Worm (Caenorhabditis elegans) whole organism, young adult: ENCODE results near the gene nhr-201.

Source experiments
- F57C9.4 ChIP-seq: sonication (generic microtip); optimal IDR thresholded peaks from 2 replicates; lab custom pipeline; 2017; ENCODE audit warnings: mild to moderate bottlenecking, missing genetic modification characterization, missing compliant biosample characterization
- ama-1 ChIP-seq, 3 experiments: fragments of 150-350 bp in 1 of 3; sonication (generic microtip) in 2 of 3; optimal IDR thresholded peaks; 2 replicates each; lab custom pipeline; 2014 to 2018; ENCODE audit warnings: missing biosample characterization in 2 of 3, missing genetic modification characterization in 2 of 3, missing genetic modification reagents in 2 of 3
- atf-7 ChIP-seq: sonication (generic microtip); optimal IDR thresholded peaks from 2 replicates; lab custom pipeline; 2017; ENCODE audit warnings: mild to moderate bottlenecking, missing genetic modification characterization, missing compliant biosample characterization
- dpff-1 ChIP-seq: sonication (generic microtip); optimal IDR thresholded peaks from 2 replicates; lab custom pipeline; 2017; ENCODE audit warnings: mild to moderate bottlenecking, missing genetic modification characterization, missing compliant biosample characterization
- let-526 ChIP-seq: fragments of 200-800 bp; sonication (Bioruptor generic); IDR thresholded peaks from 2 replicates; pipeline ENCODE4 v1.3.6; 2022; ENCODE audit warnings: missing genetic modification reagents, missing genetic modification characterization, missing compliant biosample characterization
- madf-8 ChIP-seq: fragments of 200-800 bp; sonication (Bioruptor generic); conservative IDR thresholded peaks from 2 replicates; pipeline ENCODE4 v1.3.6; 2022; ENCODE audit warnings: missing genetic modification reagents, missing genetic modification characterization, missing compliant biosample characterization
- nhr-80 ChIP-seq: sonication (generic microtip); optimal IDR thresholded peaks from 2 replicates; lab custom pipeline; 2016; ENCODE audit warnings: missing genetic modification characterization, missing compliant biosample characterization
- rcor-1 ChIP-seq: fragments of 200-800 bp; sonication (Bioruptor generic); IDR thresholded peaks from 2 replicates; pipeline ENCODE4 v1.3.6; 2022; ENCODE audit warnings: missing genetic modification reagents, missing genetic modification characterization, missing compliant biosample characterization
- rpc-1 ChIP-seq, 2 experiments: fragments of 150-350 bp in 1 of 2; sonication (generic microtip) in 1 of 2; optimal IDR thresholded peaks; 2 replicates each; lab custom pipeline; 2014 to 2018; ENCODE audit warnings: missing biosample characterization in 1 of 2, missing genetic modification characterization in 1 of 2, missing genetic modification reagents in 1 of 2, missing genotype in 1 of 2
- sptf-2 ChIP-seq: fragments of 200-800 bp; sonication (Bioruptor generic); optimal IDR thresholded peaks from 2 replicates; lab custom pipeline; 2018; ENCODE audit warnings: mild to moderate bottlenecking, missing genetic modification characterization, missing compliant biosample characterization

DNA sequence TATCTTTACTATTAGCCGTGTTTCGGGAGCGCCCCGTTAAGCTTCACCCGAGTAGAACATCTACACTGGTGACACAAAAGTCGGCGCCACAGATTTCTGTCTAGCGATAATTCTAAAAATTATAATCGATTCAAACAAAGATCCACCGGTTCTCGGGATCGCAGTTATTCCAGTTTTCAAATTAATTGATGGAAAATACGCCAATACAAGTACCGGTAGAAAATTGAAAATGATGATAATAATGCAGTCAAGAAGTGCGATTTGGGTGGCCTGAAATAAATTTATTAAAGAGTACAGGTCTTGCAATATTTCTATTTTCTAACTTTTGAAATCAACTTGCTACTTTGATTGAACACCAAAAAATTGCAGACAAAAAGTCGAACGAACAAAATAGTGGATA lies 2.9 kb downstream of the nhr-201 start:
- TF ChIP-seq dpff-1 (tag; lab: Kevin White, UChicago) (no peak), atf-7 (tag; lab: Kevin White, UChicago) (no peak), madf-8 (no peak), sptf-2 (GFP tag; lab: Kevin White, UChicago) (no peak), let-526 (GFP tag; lab: Robert Waterston, UW) (no peak), F57C9.4 (tag; lab: Kevin White, UChicago) (no peak), rcor-1 (GFP tag; lab: Robert Waterston, UW) (no peak), nhr-80 (no peak), ama-1 (optimal IDR thresholded peaks at IDR 0.05; lab: Kevin White, UChicago) (no peak), ama-1 (GFP tag; optimal IDR thresholded peaks at IDR 0.05; lab: Kevin White, UChicago) (no peak), rpc-1 (optimal IDR thresholded peaks at IDR 0.05; lab: Kevin White, UChicago) (no peak), rpc-1 (tag; optimal IDR thresholded peaks at IDR 0.05; lab: Kevin White, UChicago) (no peak)
